Fruit fly (Drosophila melanogaster): ENCODE results near the gene Irk1.

dm6 chr3R:23148433-23148832 is 19.7 kb upstream of the Irk1 start:
- TF ChIP-seq CG8478 (optimal IDR thresholded peaks at IDR 0.05) (no peak), CTCF (optimal IDR thresholded peaks at IDR 0.05) (no peak)

All from S2 (cell line).